Fruit fly (Drosophila melanogaster): ENCODE results near the gene CG42714.

- TF ChIP-seq CG12605 (GFP tag; IDR thresholded peaks at IDR 0.05): peak; percentile 48; the same call in 1 of the 2 replicates
- no peak for TF ChIP-seq Pif1A (GFP tag; optimal IDR thresholded peaks at IDR 0.05)
- TF ChIP-seq rn (GFP tag; IDR thresholded peaks at IDR 0.05): peak; percentile 43; the same call in 1 of the 2 replicates
- TF ChIP-seq CG15710 (tag; optimal IDR thresholded peaks at IDR 0.05): peak; percentile 28
- peak; percentile 59 for TF ChIP-seq Ets98B (GFP tag; IDR thresholded peaks at IDR 0.05)
- peak; percentile 22 for TF ChIP-seq CG17806 (tag; optimal IDR thresholded peaks at IDR 0.05)
- peak; percentile 11 for TF ChIP-seq CG9948 (tag; optimal IDR thresholded peaks at IDR 0.05)
- peak; percentile 30; the same call in 1 of the 3 replicates for TF ChIP-seq fd96Ca (GFP tag; IDR thresholded peaks at IDR 0.05)
- TF ChIP-seq Pif1B (GFP tag; optimal IDR thresholded peaks at IDR 0.05): no peak
- peak; percentile 1 for TF ChIP-seq EcR (GFP tag; optimal IDR thresholded peaks at IDR 0.05)
- peak; percentile 9 for TF ChIP-seq CG8301 (tag; optimal IDR thresholded peaks at IDR 0.05)
- peak; percentile 11 for TF ChIP-seq Snoo (tag; optimal IDR thresholded peaks at IDR 0.05)
- no peak for TF ChIP-seq gl (tag; optimal IDR thresholded peaks at IDR 0.05)
- no peak for TF ChIP-seq CG34367 (tag; optimal IDR thresholded peaks at IDR 0.05)
These were observed 44.6 kb downstream of the CG42714 start, which contains the start of the genes D19A and CG7386 for dm6 chr3L:6188995-6189927.
